Worm (Caenorhabditis elegans) whole organism, L1 larva: ENCODE results near the gene best-16.
A peak's percentile ranks its signal among the peaks of the same experiment; 100 is the strongest.

ENCODE experiments used
- C04F5.9 ChIP-seq: sonication (generic microtip); optimal IDR thresholded peaks from 2 replicates; lab custom pipeline; 2016; ENCODE audit warnings: missing genetic modification characterization, missing compliant biosample characterization
- C16A3.4 ChIP-seq: fragments of 150-350 bp; optimal IDR thresholded peaks from 2 replicates; lab custom pipeline; 2014; ENCODE audit warnings: missing biosample characterization, missing genetic modification characterization
- C34B4.2 ChIP-seq: sonication (generic microtip); optimal IDR thresholded peaks from 2 replicates; lab custom pipeline; 2017; ENCODE audit warnings: mild to moderate bottlenecking, missing genetic modification characterization, missing compliant biosample characterization
- F16B12.6 ChIP-seq: fragments of 150-350 bp; optimal IDR thresholded peaks from 2 replicates; lab custom pipeline; 2014; ENCODE audit warnings: missing biosample characterization, missing genetic modification characterization
- aha-1 ChIP-seq: fragments of 150-350 bp; optimal IDR thresholded peaks from 2 replicates; lab custom pipeline; 2014; ENCODE audit warnings: missing biosample characterization, missing genetic modification characterization
- aly-2 ChIP-seq: fragments of 150-350 bp; optimal IDR thresholded peaks from 2 replicates; lab custom pipeline; 2014; ENCODE audit warnings: missing biosample characterization, missing genetic modification characterization
- ama-1 ChIP-seq: fragments of 150-350 bp; optimal IDR thresholded peaks from 2 replicates; lab custom pipeline; 2014
- ceh-8 ChIP-seq: fragments of 200-800 bp; sonication (Bioruptor generic); optimal IDR thresholded peaks from 2 replicates; lab custom pipeline; 2018; ENCODE audit warnings: mild to moderate bottlenecking, missing genetic modification characterization, moderate library complexity, missing compliant biosample characterization
- ceh-82 ChIP-seq, 3 experiments: fragments of 150-350 bp in 1 of 3; sonication (generic microtip) in 2 of 3; optimal IDR thresholded peaks; 2 replicates each; lab custom pipeline; 2014 to 2017; ENCODE audit warnings: missing biosample characterization in 3 of 3, missing genetic modification characterization in 3 of 3
- ces-1 ChIP-seq: fragments of 150-350 bp; optimal IDR thresholded peaks from 2 replicates; lab custom pipeline; 2014; ENCODE audit warnings: missing biosample characterization, missing genetic modification reagents, missing genetic modification characterization
- dpl-1 ChIP-seq, 3 experiments: fragments of 150-350 bp in 2 of 3; sonication (generic microtip) in 1 of 3; optimal IDR thresholded peaks; 2 replicates each; lab custom pipeline; 2014 to 2017; ENCODE audit warnings: missing biosample characterization in 3 of 3, missing genetic modification characterization in 3 of 3, missing genetic modification reagents in 3 of 3
- dsc-1 ChIP-seq: sonication (generic microtip); optimal IDR thresholded peaks from 2 replicates; lab custom pipeline; 2016; ENCODE audit warnings: mild to moderate bottlenecking, missing genetic modification characterization, missing compliant biosample characterization
- egl-27 ChIP-seq, 2 experiments: fragments of 150-350 bp in 1 of 2; sonication (generic microtip); optimal IDR thresholded peaks; 3 replicates each; lab custom pipeline; 2017 to 2018; ENCODE audit warnings: missing biosample characterization in 2 of 2, missing genetic modification characterization in 2 of 2, missing genetic modification reagents in 2 of 2
- elt-2 ChIP-seq: sonication (generic microtip); optimal IDR thresholded peaks from 2 replicates; lab custom pipeline; 2016; ENCODE audit warnings: missing genetic modification characterization, mild to moderate bottlenecking, inconsistent platforms, missing compliant biosample characterization, missing genetic modification reagents
- elt-3 ChIP-seq, 6 experiments: fragments of 150-350 bp in 1 of 6; sonication (generic microtip); optimal IDR thresholded peaks; 2 replicates each; lab custom pipeline; 2017 to 2018; ENCODE audit warnings: missing biosample characterization in 6 of 6, missing genetic modification characterization in 6 of 6, inconsistent platforms in 1 of 6
- fos-1 ChIP-seq: fragments of 150-350 bp; optimal IDR thresholded peaks from 2 replicates; lab custom pipeline; 2014; ENCODE audit warnings: missing biosample characterization, missing genetic modification characterization
- grh-1 ChIP-seq: fragments of 200-800 bp; sonication (Bioruptor generic); IDR thresholded peaks from 2 replicates; pipeline ENCODE4 v1.3.6; 2022; ENCODE audit warnings: missing genetic modification reagents, missing genetic modification characterization, missing compliant biosample characterization
- hlh-17 ChIP-seq: fragments of 200-800 bp; sonication (Bioruptor generic); optimal IDR thresholded peaks from 2 replicates; lab custom pipeline; 2018; ENCODE audit warnings: missing genetic modification characterization, mild to moderate bottlenecking, missing compliant biosample characterization, moderate library complexity, borderline replicate concordance
- irx-1 ChIP-seq: sonication (generic microtip); optimal IDR thresholded peaks from 2 replicates; lab custom pipeline; 2016; ENCODE audit warnings: missing genetic modification characterization, missing compliant biosample characterization
- jun-1 ChIP-seq: fragments of 150-350 bp; optimal IDR thresholded peaks from 2 replicates; lab custom pipeline; 2014; ENCODE audit warnings: missing biosample characterization, missing genetic modification reagents, missing genetic modification characterization
- lin-13 ChIP-seq: fragments of 150-350 bp; optimal IDR thresholded peaks from 2 replicates; lab custom pipeline; 2014; ENCODE audit warnings: missing biosample characterization, missing genetic modification reagents, missing genetic modification characterization
- lin-14 ChIP-seq: fragments of 200-800 bp; sonication (Bioruptor generic); optimal IDR thresholded peaks from 2 replicates; lab custom pipeline; 2018; ENCODE audit warnings: mild to moderate bottlenecking, missing genetic modification characterization, moderate library complexity, missing compliant biosample characterization
- lin-35 ChIP-seq, 2 experiments: fragments of 150-350 bp; optimal IDR thresholded peaks; 2 replicates each; lab custom pipeline; 2014; ENCODE audit warnings: missing biosample characterization in 2 of 2, missing genetic modification characterization in 2 of 2, missing genetic modification reagents in 2 of 2
- lsy-2 ChIP-seq, 2 experiments: fragments of 150-350 bp; optimal IDR thresholded peaks; 2 replicates each; lab custom pipeline; 2014; ENCODE audit warnings: missing biosample characterization in 2 of 2, missing genetic modification characterization in 2 of 2
- mdl-1 ChIP-seq, 2 experiments: fragments of 150-350 bp; optimal IDR thresholded peaks; 2 replicates each; lab custom pipeline; 2014 to 2017; ENCODE audit warnings: missing biosample characterization in 2 of 2, missing genetic modification characterization in 2 of 2, inconsistent platforms in 1 of 2
- mef-2 ChIP-seq: fragments of 150-350 bp; optimal IDR thresholded peaks from 2 replicates; lab custom pipeline; 2014; ENCODE audit warnings: missing biosample characterization, missing genetic modification characterization
- nhr-11 ChIP-seq: fragments of 150-350 bp; optimal IDR thresholded peaks from 2 replicates; lab custom pipeline; 2014; ENCODE audit warnings: missing biosample characterization, missing genetic modification characterization
- nhr-20 ChIP-seq: sonication (generic microtip); optimal IDR thresholded peaks from 2 replicates; lab custom pipeline; 2016; ENCODE audit warnings: mild to moderate bottlenecking, missing genetic modification characterization, missing compliant biosample characterization
- nhr-71 ChIP-seq: sonication (generic microtip); optimal IDR thresholded peaks from 2 replicates; lab custom pipeline; 2016; ENCODE audit warnings: mild to moderate bottlenecking, missing genetic modification characterization, moderate library complexity, missing compliant biosample characterization
- nhr-76 ChIP-seq: sonication (generic microtip); optimal IDR thresholded peaks from 2 replicates; lab custom pipeline; 2017; ENCODE audit warnings: missing biosample characterization, missing genetic modification characterization
- nhr-77 ChIP-seq: fragments of 150-350 bp; optimal IDR thresholded peaks from 2 replicates; lab custom pipeline; 2014; ENCODE audit warnings: missing biosample characterization, missing genetic modification characterization
- nhr-84 ChIP-seq: sonication (generic microtip); optimal IDR thresholded peaks from 2 replicates; lab custom pipeline; 2017; ENCODE audit warnings: missing biosample characterization, missing genetic modification characterization
- nhr-85 ChIP-seq: sonication (generic microtip); peaks from one replicate; lab custom pipeline; 2016; ENCODE audit warnings: missing genetic modification characterization, inconsistent platforms, missing compliant biosample characterization
- nhr-90 ChIP-seq: sonication (generic microtip); optimal IDR thresholded peaks from 2 replicates; lab custom pipeline; 2016; ENCODE audit warnings: mild to moderate bottlenecking, missing genetic modification characterization, missing compliant biosample characterization; ENCODE audit not compliant: poor library complexity
- pag-3 ChIP-seq: sonication (generic microtip); optimal IDR thresholded peaks from 2 replicates; lab custom pipeline; 2017; ENCODE audit warnings: missing genetic modification characterization, mild to moderate bottlenecking, missing compliant biosample characterization, antibody characterized with exemption, borderline replicate concordance; ENCODE audit not compliant: insufficient read depth
- pax-3 ChIP-seq: fragments of 200-800 bp; sonication (Bioruptor generic); optimal IDR thresholded peaks from 2 replicates; lab custom pipeline; 2018; ENCODE audit warnings: mild to moderate bottlenecking, missing genetic modification characterization, moderate library complexity, missing compliant biosample characterization
- pqm-1 ChIP-seq: sonication (generic microtip); optimal IDR thresholded peaks from 3 replicates; lab custom pipeline; 2017; ENCODE audit warnings: missing biosample characterization, missing genetic modification characterization
- rnt-1 ChIP-seq: sonication (generic microtip); optimal IDR thresholded peaks from 2 replicates; lab custom pipeline; 2016; ENCODE audit warnings: mild to moderate bottlenecking, missing genetic modification characterization, moderate library complexity, missing compliant biosample characterization
- sox-4 ChIP-seq: sonication (generic microtip); optimal IDR thresholded peaks from 2 replicates; lab custom pipeline; 2016; ENCODE audit warnings: missing genetic modification characterization, missing compliant biosample characterization
- sup-37 ChIP-seq: fragments of 200-800 bp; sonication (Bioruptor generic); optimal IDR thresholded peaks from 2 replicates; lab custom pipeline; 2018; ENCODE audit warnings: mild to moderate bottlenecking, missing genetic modification characterization, missing compliant biosample characterization
- swsn-7 ChIP-seq: sonication (generic microtip); optimal IDR thresholded peaks from 2 replicates; lab custom pipeline; 2016; ENCODE audit warnings: missing genetic modification characterization, missing compliant biosample characterization
- tbx-2 ChIP-seq: sonication (generic microtip); optimal IDR thresholded peaks from 2 replicates; lab custom pipeline; 2016; ENCODE audit warnings: missing genetic modification characterization, missing compliant biosample characterization
- tlp-1 ChIP-seq: fragments of 150-350 bp; optimal IDR thresholded peaks from 2 replicates; lab custom pipeline; 2014; ENCODE audit warnings: missing biosample characterization, missing genetic modification characterization
- unc-130 ChIP-seq: fragments of 150-350 bp; optimal IDR thresholded peaks from 2 replicates; lab custom pipeline; 2017; ENCODE audit warnings: missing biosample characterization, missing genetic modification characterization, inconsistent platforms
- unc-30 ChIP-seq: sonication (generic microtip); optimal IDR thresholded peaks from 2 replicates; lab custom pipeline; 2017; ENCODE audit warnings: missing biosample characterization, missing genetic modification characterization
- unc-62 ChIP-seq: fragments of 150-350 bp; optimal IDR thresholded peaks from 2 replicates; lab custom pipeline; 2014; ENCODE audit warnings: missing biosample characterization, missing genetic modification reagents, missing genetic modification characterization
- unc-86 ChIP-seq: sonication (generic microtip); optimal IDR thresholded peaks from 2 replicates; lab custom pipeline; 2016; ENCODE audit warnings: missing genetic modification characterization, missing compliant biosample characterization
- unc-98 ChIP-seq: fragments of 200-800 bp; sonication (Bioruptor generic); IDR thresholded peaks from 2 replicates; pipeline ENCODE4 v1.3.6; 2022; ENCODE audit warnings: missing genetic modification characterization, missing compliant biosample characterization
- vab-15 ChIP-seq: sonication (generic microtip); optimal IDR thresholded peaks from 2 replicates; lab custom pipeline; 2017; ENCODE audit warnings: missing genotype, mild to moderate bottlenecking, missing genetic modification characterization, missing compliant biosample characterization

Gene best-16

DNA sequence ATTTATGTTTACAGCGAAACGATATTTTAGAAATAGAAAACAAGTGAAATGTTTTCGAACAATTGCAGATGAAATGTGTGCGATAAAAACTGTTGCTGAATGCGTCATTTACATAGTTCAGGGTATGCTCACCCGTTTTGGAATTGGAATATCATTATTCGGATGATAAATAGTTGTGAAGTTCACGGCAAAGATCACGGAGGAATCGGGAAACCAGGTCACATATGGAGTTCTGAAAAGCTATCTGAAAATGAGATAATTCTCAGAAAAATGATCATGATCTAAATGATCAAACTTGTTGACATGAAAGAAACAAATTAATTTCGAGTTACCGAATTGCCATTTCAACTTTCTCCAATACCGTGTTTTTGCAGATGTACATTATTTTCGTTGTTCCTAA lies at the start of gene best-16:
Gene best-16 (minus strand): TSS at position 101 of the 400 bp plus-strand sequence.
- TF ChIP-seq unc-62 (no peak), ceh-82 (tag; optimal IDR thresholded peaks at IDR 0.05; lab: Kevin White, UChicago) (no peak), unc-86 (no peak), jun-1 (no peak), nhr-90 (no peak), elt-2 (no peak), pax-3 (tag; lab: Kevin White, UChicago) (no peak), irx-1 (tag; lab: Kevin White, UChicago) (no peak), unc-30 (tag; lab: Kevin White, UChicago) (no peak), aha-1 (tag; lab: Kevin White, UChicago) (no peak), ces-1 (no peak), grh-1 (GFP tag; lab: Robert Waterston, UW) (no peak), sup-37 (GFP tag; lab: Kevin White, UChicago) (no peak)

DNA sequence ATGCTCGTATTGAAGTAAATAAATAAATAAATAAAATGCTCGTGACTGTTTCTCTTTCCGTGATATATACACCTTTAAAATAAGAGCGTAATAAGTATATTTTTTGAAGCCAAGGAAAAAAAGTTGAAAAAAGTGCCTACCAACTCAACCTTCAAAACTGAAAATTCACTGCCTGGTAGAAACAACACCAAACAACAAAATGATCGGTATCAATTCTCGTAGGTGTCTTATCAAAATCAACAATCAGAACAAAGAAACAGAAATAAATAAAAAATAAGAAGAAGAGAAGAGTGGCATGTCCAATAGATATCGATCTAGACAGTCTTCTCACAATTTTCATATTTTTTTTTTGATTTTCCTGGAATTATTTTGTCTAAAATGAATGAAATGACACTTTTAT lies 48.3 kb upstream of the best-16 start, which contains the start of gene afmd-1:
Gene afmd-1 (plus strand): TSS at position 316 of the 400 bp plus-strand sequence.
- TF ChIP-seq elt-2 (no peak), rnt-1 (no peak), hlh-17 (GFP tag; lab: Kevin White, UChicago) (no peak), lin-14 (GFP tag; lab: Kevin White, UChicago) (no peak), nhr-90 (no peak), nhr-76 (tag; lab: Kevin White, UChicago) (no peak), nhr-84 (tag; lab: Kevin White, UChicago) (no peak), unc-130 (tag; lab: Kevin White, UChicago) (no peak), ceh-8 (GFP tag; lab: Kevin White, UChicago) (no peak), aly-2 (tag; lab: Kevin White, UChicago) (no peak), jun-1 (no peak), ama-1 (no peak)

- no peak for TF ChIP-seq unc-86
- peak; percentile 59 for TF ChIP-seq rnt-1
- no peak for TF ChIP-seq C04F5.9 (tag; lab: Kevin White, UChicago)
- no peak for TF ChIP-seq nhr-11
- no peak for TF ChIP-seq pqm-1 (tag; lab: Kevin White, UChicago)
- TF ChIP-seq F16B12.6, result no peak
- TF ChIP-seq tlp-1, result no peak
- peak in 1 of 2 experiments; percentile 10 for TF ChIP-seq lin-35 (GFP tag; optimal IDR thresholded peaks at IDR 0.05; lab: Kevin White, UChicago)
- no peak for TF ChIP-seq sox-4 (tag; lab: Kevin White, UChicago)
- peak; percentile 74 for TF ChIP-seq nhr-71 (tag; lab: Kevin White, UChicago)
- peak; percentile 12 for TF ChIP-seq nhr-85 (tag; lab: Kevin White, UChicago)
- no peak for TF ChIP-seq lin-13
- TF ChIP-seq mef-2, result peak; percentile 51
- TF ChIP-seq fos-1 (tag; lab: Kevin White, UChicago), result no peak
- no peak for TF ChIP-seq nhr-77 (tag; lab: Kevin White, UChicago)
- peak; percentile 75 for TF ChIP-seq lin-14 (GFP tag; lab: Kevin White, UChicago)
- TF ChIP-seq swsn-7, result no peak
- TF ChIP-seq mdl-1 (tag; optimal IDR thresholded peaks at IDR 0.05; lab: Kevin White, UChicago), result peak in 1 of 2 experiments; percentile 79
- TF ChIP-seq elt-3 (tag; optimal IDR thresholded peaks at IDR 0.05; lab: Kevin White, UChicago), result no peak
- TF ChIP-seq tbx-2 (tag; lab: Kevin White, UChicago), result peak; percentile 29
- TF ChIP-seq pax-3 (tag; lab: Kevin White, UChicago), result no peak
- TF ChIP-seq unc-130 (tag; lab: Kevin White, UChicago), result peak; percentile 56
- no peak for TF ChIP-seq dpl-1 (GFP tag; optimal IDR thresholded peaks at IDR 0.05; lab: Kevin White, UChicago)
- peak in 1 of 2 experiments; percentile 37 for TF ChIP-seq lsy-2 (tag; optimal IDR thresholded peaks at IDR 0.05; lab: Kevin White, UChicago)
- TF ChIP-seq ceh-82 (tag; optimal IDR thresholded peaks at IDR 0.05; lab: Kevin White, UChicago), result no peak
- TF ChIP-seq elt-2, result peak; percentile 15
- TF ChIP-seq egl-27 (tag; optimal IDR thresholded peaks at IDR 0.05; lab: Kevin White, UChicago), result no peak
- TF ChIP-seq C16A3.4 (tag; lab: Kevin White, UChicago), result peak; percentile 14
- TF ChIP-seq vab-15 (tag; lab: Kevin White, UChicago), result no peak
- TF ChIP-seq pag-3 (tag; lab: Kevin White, UChicago), result no peak
- TF ChIP-seq nhr-20 (tag; lab: Kevin White, UChicago), result peak; percentile 53
- TF ChIP-seq unc-98 (GFP tag; lab: Robert Waterston, UW), result no peak
- no peak for TF ChIP-seq C34B4.2 (tag; lab: Kevin White, UChicago)
- no peak for TF ChIP-seq dsc-1 (tag; lab: Kevin White, UChicago)
Observed at ce11 chrIV:7242220-7242789, 46.7 kb upstream of the best-16 start, which contains the start of gene gstk-2. Gene gstk-2 (minus strand): TSS chrIV:7242270.
